Fruit fly (Drosophila melanogaster) whole organism, prepupa: ENCODE results near the gene CG43336.
A peak's percentile ranks its signal among the peaks of the same experiment; 100 is the strongest.

Source experiments
- CG10631 ChIP-seq: fragments of 200-800 bp; sonication (Bioruptor generic); optimal IDR thresholded peaks from 2 replicates; lab custom pipeline; 2016; ENCODE audit warnings: missing biosample characterization, missing genetic modification characterization
- CG10669 ChIP-seq: fragments of 200-800 bp; sonication (Bioruptor generic); optimal IDR thresholded peaks from 3 replicates; lab custom pipeline; 2018; ENCODE audit warnings: missing biosample characterization, mild to moderate bottlenecking, missing genetic modification characterization, moderate library complexity
- CG11294 ChIP-seq: fragments of 200-800 bp; sonication (Bioruptor generic); IDR thresholded peaks from 2 replicates; pipeline ENCODE4 v1.3.6; 2022; ENCODE audit warnings: missing biosample characterization, missing genetic modification characterization
- CG15336 ChIP-seq: fragments of 200-800 bp; sonication (Bioruptor generic); IDR thresholded peaks from 2 replicates; pipeline ENCODE4 v1.3.6; 2022; ENCODE audit warnings: missing biosample characterization, missing genetic modification characterization
- CG16779 ChIP-seq: fragments of 200-800 bp; sonication (Bioruptor generic); optimal IDR thresholded peaks from 3 replicates; lab custom pipeline; 2017; ENCODE audit warnings: missing biosample characterization, mild to moderate bottlenecking, missing genetic modification characterization
- CG3032 ChIP-seq: fragments of 200-800 bp; optimal IDR thresholded peaks from 2 replicates; lab custom pipeline; 2019; ENCODE audit warnings: missing biosample characterization, mild to moderate bottlenecking, missing genetic modification characterization, moderate library complexity
- CG31627 ChIP-seq: fragments of 200-800 bp; sonication (Bioruptor generic); optimal IDR thresholded peaks from 3 replicates; lab custom pipeline; 2016; ENCODE audit warnings: missing biosample characterization, missing genetic modification characterization
- CG34406 ChIP-seq: fragments of 200-800 bp; sonication (Bioruptor generic); optimal IDR thresholded peaks from 3 replicates; lab custom pipeline; 2016; ENCODE audit warnings: missing biosample characterization, missing genetic modification characterization
- CG3919 ChIP-seq: fragments of 200-800 bp; sonication (Bioruptor generic); optimal IDR thresholded peaks from 3 replicates; lab custom pipeline; 2016; ENCODE audit warnings: missing biosample characterization, missing genetic modification characterization
- CG4318 ChIP-seq: fragments of 200-800 bp; sonication (Bioruptor generic); optimal IDR thresholded peaks from 3 replicates; lab custom pipeline; 2017; ENCODE audit warnings: missing biosample characterization, mild to moderate bottlenecking, missing genetic modification characterization
- CG6163 ChIP-seq: fragments of 200-800 bp; sonication (Bioruptor generic); IDR thresholded peaks from 3 replicates; pipeline ENCODE4 v1.3.6; 2022; ENCODE audit warnings: missing biosample characterization, missing genetic modification characterization
- CG6792 ChIP-seq: fragments of 200-800 bp; sonication (Bioruptor generic); optimal IDR thresholded peaks from 3 replicates; lab custom pipeline; 2016; ENCODE audit warnings: missing biosample characterization, missing genetic modification characterization
- CG6854 ChIP-seq: fragments of 200-800 bp; sonication (Bioruptor generic); optimal IDR thresholded peaks from 2 replicates; lab custom pipeline; 2017; ENCODE audit warnings: missing biosample characterization, mild to moderate bottlenecking, missing genetic modification characterization
- CG7368 ChIP-seq: fragments of 200-800 bp; sonication (Bioruptor generic); optimal IDR thresholded peaks from 3 replicates; lab custom pipeline; 2016; ENCODE audit warnings: missing biosample characterization, missing genetic modification characterization
- CG8119 ChIP-seq: fragments of 200-800 bp; sonication (Bioruptor generic); IDR thresholded peaks from 3 replicates; pipeline ENCODE4 v1.3.6; 2022; ENCODE audit warnings: missing biosample characterization, missing genetic modification characterization
- CG8319 ChIP-seq: fragments of 200-800 bp; sonication (Bioruptor generic); optimal IDR thresholded peaks from 3 replicates; lab custom pipeline; 2016; ENCODE audit warnings: missing biosample characterization, missing genetic modification characterization
- CG8632 ChIP-seq: fragments of 200-800 bp; sonication (Bioruptor generic); optimal IDR thresholded peaks from 3 replicates; lab custom pipeline; 2016; ENCODE audit warnings: missing biosample characterization, missing genetic modification characterization
- Eip75B ChIP-seq: fragments of 200-800 bp; sonication (Bioruptor generic); optimal IDR thresholded peaks from 3 replicates; lab custom pipeline; 2016; ENCODE audit warnings: missing biosample characterization, missing genetic modification characterization
- Eip78C ChIP-seq: fragments of 200-800 bp; sonication (Bioruptor generic); peaks from one replicate; lab custom pipeline; 2016; ENCODE audit warnings: missing biosample characterization, missing genetic modification characterization
- Ets21C ChIP-seq: fragments of 200-800 bp; sonication (Bioruptor generic); optimal IDR thresholded peaks from 3 replicates; lab custom pipeline; 2016; ENCODE audit warnings: missing biosample characterization, missing genetic modification characterization
- Ets96B ChIP-seq: fragments of 200-800 bp; optimal IDR thresholded peaks from 2 replicates; lab custom pipeline; 2019; ENCODE audit warnings: missing biosample characterization, mild to moderate bottlenecking, missing genetic modification characterization, moderate library complexity
- Hr38 ChIP-seq: sonication (Bioruptor generic); optimal IDR thresholded peaks from 2 replicates; lab custom pipeline; 2016; ENCODE audit warnings: missing biosample characterization, missing genetic modification characterization
- Hr39 ChIP-seq: fragments of 200-800 bp; sonication (Bioruptor generic); optimal IDR thresholded peaks from 2 replicates; lab custom pipeline; 2016; ENCODE audit warnings: missing biosample characterization, missing genetic modification characterization
- Hr4 ChIP-seq: fragments of 200-800 bp; sonication (Bioruptor generic); optimal IDR thresholded peaks from 3 replicates; lab custom pipeline; 2016; ENCODE audit warnings: missing biosample characterization, missing genetic modification characterization
- Lpt ChIP-seq: fragments of 200-800 bp; sonication (Bioruptor generic); optimal IDR thresholded peaks from 3 replicates; lab custom pipeline; 2016; ENCODE audit warnings: missing biosample characterization, missing genetic modification characterization
- OdsH ChIP-seq: fragments of 200-800 bp; sonication (Bioruptor generic); optimal IDR thresholded peaks from 3 replicates; lab custom pipeline; 2016; ENCODE audit warnings: missing biosample characterization, missing genetic modification characterization
- Smox ChIP-seq: fragments of 200-800 bp; sonication (Bioruptor generic); optimal IDR thresholded peaks from 3 replicates; lab custom pipeline; 2016; ENCODE audit warnings: missing biosample characterization, missing genetic modification characterization
- Sox14 ChIP-seq: fragments of 200-800 bp; sonication (Bioruptor generic); optimal IDR thresholded peaks from 3 replicates; lab custom pipeline; 2016; ENCODE audit warnings: missing biosample characterization, missing genetic modification characterization
- Sox15 ChIP-seq: fragments of 200-800 bp; sonication (Bioruptor generic); optimal IDR thresholded peaks from 3 replicates; lab custom pipeline; 2016; ENCODE audit warnings: missing biosample characterization, missing genetic modification characterization
- acj6 ChIP-seq: fragments of 200-800 bp; sonication (Bioruptor generic); optimal IDR thresholded peaks from 3 replicates; lab custom pipeline; 2016; ENCODE audit warnings: missing biosample characterization, missing genetic modification characterization
- dsx ChIP-seq: fragments of 200-800 bp; optimal IDR thresholded peaks from 3 replicates; lab custom pipeline; 2019; ENCODE audit warnings: missing biosample characterization, mild to moderate bottlenecking, missing genetic modification characterization, moderate library complexity; ENCODE audit not compliant: poor library complexity, severe bottlenecking
- fd59A ChIP-seq: fragments of 200-800 bp; sonication (Bioruptor generic); optimal IDR thresholded peaks from 2 replicates; lab custom pipeline; 2017; ENCODE audit warnings: missing biosample characterization, mild to moderate bottlenecking, missing genetic modification characterization, missing genetic modification reagents
- fkh ChIP-seq: fragments of 200-800 bp; sonication (Bioruptor generic); optimal IDR thresholded peaks from 3 replicates; lab custom pipeline; 2017; ENCODE audit warnings: missing biosample characterization, mild to moderate bottlenecking, missing genetic modification characterization, moderate library complexity
- pdm3 ChIP-seq: fragments of 200-800 bp; sonication (Bioruptor generic); optimal IDR thresholded peaks from 3 replicates; lab custom pipeline; 2016; ENCODE audit warnings: missing biosample characterization, missing genetic modification characterization
- salr ChIP-seq, 2 experiments: fragments of 200-800 bp; sonication (Bioruptor generic); optimal IDR thresholded peaks; 3 replicates each; lab custom pipeline; 2016 to 2018; ENCODE audit warnings: missing biosample characterization in 2 of 2, missing genetic modification characterization in 2 of 2, mild to moderate bottlenecking in 1 of 2
- svp ChIP-seq: fragments of 200-800 bp; sonication (Bioruptor generic); peaks from one replicate; lab custom pipeline; 2016; ENCODE audit warnings: missing biosample characterization, missing genetic modification characterization
- topi ChIP-seq: fragments of 200-800 bp; sonication (Bioruptor generic); optimal IDR thresholded peaks from 3 replicates; lab custom pipeline; 2016; ENCODE audit warnings: missing biosample characterization, missing genetic modification characterization
- vri ChIP-seq: fragments of 200-800 bp; sonication (Bioruptor generic); optimal IDR thresholded peaks from 3 replicates; lab custom pipeline; 2016; ENCODE audit warnings: missing biosample characterization, mild to moderate bottlenecking, missing genetic modification characterization

CG43336 gene

DNA sequence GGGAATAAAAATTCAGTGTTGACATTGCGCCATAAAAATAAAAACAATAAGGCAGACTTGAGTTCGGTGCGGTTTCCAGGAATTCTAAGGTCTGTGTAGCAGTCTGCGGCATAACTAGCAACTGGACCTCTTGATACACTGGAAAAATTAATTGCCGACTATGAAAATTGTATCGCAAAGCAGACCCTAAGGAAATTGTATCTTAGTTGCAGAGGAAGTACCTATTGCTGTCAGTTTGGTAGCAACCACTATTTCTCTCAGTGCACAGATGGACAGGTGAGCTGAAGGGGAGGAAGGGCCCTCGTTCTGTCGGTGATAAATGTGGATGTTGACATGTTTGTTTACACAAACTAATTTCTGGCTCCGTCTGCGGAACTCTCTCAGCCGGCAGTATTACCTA is 7.8 kb downstream of the CG43336 start (continued):
- TF ChIP-seq CG8119 = no peak
- TF ChIP-seq topi = peak; percentile 53
- peak; percentile 19 for TF ChIP-seq acj6
- peak; percentile 88 for TF ChIP-seq dsx (GFP tag; lab: Kevin White, UChicago)
- TF ChIP-seq CG3919 = peak; percentile 38
- TF ChIP-seq OdsH (GFP tag; lab: Kevin White, UChicago) = peak; percentile 27
- TF ChIP-seq Hr4 (GFP tag; lab: Kevin White, UChicago) = no peak
- no peak for TF ChIP-seq Lpt (GFP tag; lab: Kevin White, UChicago)
- TF ChIP-seq fkh (GFP tag; lab: Kevin White, UChicago) = no peak
- peak; percentile 28 for TF ChIP-seq CG10669 (GFP tag; lab: Kevin White, UChicago)
- TF ChIP-seq CG16779 (tag; lab: Kevin White, UChicago) = no peak
- TF ChIP-seq Ets21C = no peak
- TF ChIP-seq pdm3 (GFP tag; lab: Kevin White, UChicago) = peak; percentile 6
- TF ChIP-seq CG4318 (GFP tag; lab: Kevin White, UChicago) = no peak
- TF ChIP-seq CG15336 (GFP tag; lab: Robert Waterston, UW) = no peak
- no peak for TF ChIP-seq CG8632
- peak; percentile 96 for TF ChIP-seq Eip78C
- no peak for TF ChIP-seq CG7368 (GFP tag; lab: Kevin White, UChicago)
- TF ChIP-seq svp (GFP tag; lab: Kevin White, UChicago) = peak; percentile 87
- peak; percentile 75 for TF ChIP-seq CG10631 (GFP tag; lab: Kevin White, UChicago)
- peak; percentile 89 for TF ChIP-seq Ets96B
- TF ChIP-seq CG31627 = peak; percentile 26
- peak; percentile 71 for TF ChIP-seq Eip75B (GFP tag; lab: Kevin White, UChicago)
- no peak for TF ChIP-seq vri (GFP tag; lab: Kevin White, UChicago)
- peak in 1 of 2 experiments; percentile 23 for TF ChIP-seq salr (GFP tag; optimal IDR thresholded peaks at IDR 0.05; lab: Kevin White, UChicago)
- TF ChIP-seq CG6854 (GFP tag; lab: Kevin White, UChicago) = no peak
- no peak for TF ChIP-seq CG11294
- no peak for TF ChIP-seq Smox (GFP tag; lab: Kevin White, UChicago)
- peak; percentile 28 for TF ChIP-seq Hr39 (GFP tag; lab: Kevin White, UChicago)
- TF ChIP-seq CG3032 (tag; lab: Kevin White, UChicago) = peak; percentile 71

DNA sequence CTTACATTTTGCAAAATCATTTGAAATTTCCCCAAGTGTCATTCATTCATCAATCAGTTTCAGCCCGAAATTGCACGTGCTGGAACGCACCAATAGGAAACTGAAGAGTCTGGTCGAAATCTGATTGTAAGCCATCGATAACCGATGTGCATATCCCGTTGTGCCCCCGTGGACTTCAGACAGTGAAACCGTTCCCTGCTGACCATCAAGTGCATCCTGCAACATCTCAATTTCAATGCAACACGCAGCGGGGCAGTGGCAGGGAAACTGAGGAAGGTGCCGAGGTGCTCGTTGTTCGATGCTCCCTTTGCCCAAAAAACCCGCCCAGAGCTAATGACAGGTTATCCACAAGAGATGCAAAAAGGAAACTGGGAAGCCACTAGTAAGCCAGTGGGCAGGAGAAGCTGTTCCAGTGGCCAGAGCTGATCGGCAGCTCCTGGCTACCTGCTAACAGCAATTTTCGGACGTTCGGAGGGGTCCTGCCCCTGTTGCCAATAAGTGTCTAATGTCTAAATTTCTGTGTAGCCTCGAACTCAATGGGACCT is 10.0 kb downstream of the CG43336 start:
- no peak for TF ChIP-seq Sox14 (GFP tag; lab: Kevin White, UChicago)
- TF ChIP-seq Sox15 (GFP tag; lab: Kevin White, UChicago) = no peak
- no peak for TF ChIP-seq Ets21C
- no peak for TF ChIP-seq fd59A (GFP tag; lab: Kevin White, UChicago)
- no peak for TF ChIP-seq CG8119
- TF ChIP-seq topi = no peak
- no peak for TF ChIP-seq CG8319 (GFP tag; lab: Kevin White, UChicago)
- no peak for TF ChIP-seq fkh (GFP tag; lab: Kevin White, UChicago)
- TF ChIP-seq dsx (GFP tag; lab: Kevin White, UChicago) = no peak
- no peak for TF ChIP-seq CG3919
- TF ChIP-seq CG6792 (GFP tag; lab: Kevin White, UChicago) = no peak
- no peak for TF ChIP-seq CG34406 (GFP tag; lab: Kevin White, UChicago)
- TF ChIP-seq CG16779 (tag; lab: Kevin White, UChicago) = no peak
- TF ChIP-seq CG10631 (GFP tag; lab: Kevin White, UChicago) = no peak
- no peak for TF ChIP-seq svp (GFP tag; lab: Kevin White, UChicago)
- TF ChIP-seq CG6163 (GFP tag; lab: Robert Waterston, UW) = no peak
- no peak for TF ChIP-seq vri (GFP tag; lab: Kevin White, UChicago)
- no peak for TF ChIP-seq Eip78C

DNA sequence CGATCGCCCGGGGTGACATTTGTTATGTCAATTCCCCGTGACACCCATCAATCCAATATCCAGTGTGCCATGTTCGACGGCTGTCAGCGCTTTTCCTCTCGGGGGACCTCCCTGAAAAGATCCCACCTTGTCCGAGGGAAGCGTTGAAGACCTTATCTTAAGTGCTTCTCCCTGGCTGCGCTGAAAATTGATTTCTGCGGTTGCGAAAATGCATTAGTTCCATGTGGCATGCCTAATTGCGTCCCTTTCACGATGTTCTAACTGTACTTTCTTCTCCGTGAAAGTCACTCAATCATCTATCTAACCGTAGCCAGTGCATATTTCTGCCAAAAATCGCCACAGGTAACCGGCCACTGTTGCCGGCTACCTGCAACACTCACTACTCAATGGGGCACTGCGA is 11.9 kb downstream of the CG43336 start:
- TF ChIP-seq CG11294 = no peak
- no peak for TF ChIP-seq CG7368 (GFP tag; lab: Kevin White, UChicago)
- no peak for TF ChIP-seq CG3032 (tag; lab: Kevin White, UChicago)
- no peak for TF ChIP-seq CG6792 (GFP tag; lab: Kevin White, UChicago)
- TF ChIP-seq Hr38 (GFP tag; lab: Kevin White, UChicago) = no peak
